Fruit fly (Drosophila melanogaster) whole organism, pupa: Measurements from ENCODE around the gene CG11828.

ENCODE experiments used
- CG14655 ChIP-seq: fragments of 200-800 bp; sonication (Bioruptor generic); optimal IDR thresholded peaks from 3 replicates; lab custom pipeline; 2017; ENCODE audit warnings: mild to moderate bottlenecking, missing biosample characterization, missing genetic modification reagents, missing genetic modification characterization
- CG34367 ChIP-seq: fragments of 200-800 bp; sonication (Bioruptor generic); optimal IDR thresholded peaks from 2 replicates; lab custom pipeline; 2018; ENCODE audit warnings: missing biosample characterization, mild to moderate bottlenecking, missing genetic modification characterization
- CG4496 ChIP-seq: fragments of 200-800 bp; sonication (Bioruptor generic); IDR thresholded peaks from 3 replicates; pipeline ENCODE4 v1.3.6; 2022; ENCODE audit warnings: missing biosample characterization, missing genetic modification characterization
- CG8159 ChIP-seq: fragments of 200-800 bp; sonication (Bioruptor generic); optimal IDR thresholded peaks from 3 replicates; lab custom pipeline; 2018; ENCODE audit warnings: missing biosample characterization, mild to moderate bottlenecking, missing genetic modification characterization, moderate library complexity
- D1 ChIP-seq: fragments of 200-800 bp; sonication (Bioruptor generic); optimal IDR thresholded peaks from 2 replicates; lab custom pipeline; 2018; ENCODE audit warnings: missing biosample characterization, mild to moderate bottlenecking, missing genetic modification characterization, moderate library complexity
- EcR ChIP-seq: fragments of 200-800 bp; sonication (Bioruptor generic); optimal IDR thresholded peaks from 3 replicates; lab custom pipeline; 2019; ENCODE audit warnings: missing biosample characterization, missing genetic modification characterization, mild to moderate bottlenecking, moderate library complexity, missing genetic modification reagents
- Pif1A ChIP-seq: fragments of 200-800 bp; sonication (Bioruptor generic); optimal IDR thresholded peaks from 3 replicates; lab custom pipeline; 2016; ENCODE audit warnings: missing biosample characterization, missing genetic modification characterization
- Pif1B ChIP-seq: fragments of 200-800 bp; sonication (Bioruptor generic); optimal IDR thresholded peaks from 3 replicates; lab custom pipeline; 2016; ENCODE audit warnings: missing biosample characterization, missing genetic modification characterization
- Snoo ChIP-seq: fragments of 200-800 bp; sonication (Bioruptor generic); optimal IDR thresholded peaks from 3 replicates; lab custom pipeline; 2017; ENCODE audit warnings: missing biosample characterization, mild to moderate bottlenecking, missing genetic modification characterization, inconsistent platforms
- fd96Ca ChIP-seq: fragments of 200-800 bp; sonication (Bioruptor generic); IDR thresholded peaks from 3 replicates; pipeline ENCODE4 v1.3.6; 2022; ENCODE audit warnings: missing biosample characterization, missing genetic modification characterization
- gl ChIP-seq: fragments of 200-800 bp; sonication (Bioruptor generic); optimal IDR thresholded peaks from 2 replicates; lab custom pipeline; 2018; ENCODE audit warnings: missing biosample characterization, mild to moderate bottlenecking, missing genetic modification characterization
- rn ChIP-seq: fragments of 200-800 bp; sonication (Bioruptor generic); IDR thresholded peaks from 2 replicates; pipeline ENCODE4 v1.3.6; 2022; ENCODE audit warnings: missing biosample characterization, missing genetic modification characterization

dm6 chr3R:28913039-28913438, 9.8 kb upstream of the CG11828 start:
- TF ChIP-seq EcR (GFP tag; lab: Kevin White, UChicago): no peak
- no peak for TF ChIP-seq CG4496 (GFP tag; lab: Robert Waterston, UW)
- peak; percentile 53 for TF ChIP-seq gl
- TF ChIP-seq D1: no peak
- TF ChIP-seq Pif1B (GFP tag; lab: Kevin White, UChicago): no peak
- no peak for TF ChIP-seq rn (GFP tag; lab: Robert Waterston, UW)
- TF ChIP-seq CG8159 (tag; lab: Kevin White, UChicago): no peak
- TF ChIP-seq CG34367 (tag; lab: Kevin White, UChicago): no peak
- peak; percentile 27 for TF ChIP-seq CG14655 (GFP tag; lab: Kevin White, UChicago)
- TF ChIP-seq Pif1A (GFP tag; lab: Kevin White, UChicago): peak; percentile 1
- 0 out of 3 replicates have a peak, but pooled peaks have one; percentile 21 for TF ChIP-seq fd96Ca (GFP tag; lab: Robert Waterston, UW)
- TF ChIP-seq Snoo (tag; lab: Kevin White, UChicago): no peak
